Fruit fly (Drosophila melanogaster) whole organism, embryonic: Measurements from ENCODE around the gene CG33090.

ENCODE experiments used
- CG10209 ChIP-seq: fragments of 200-800 bp; sonication (Bioruptor generic); optimal IDR thresholded peaks from 3 replicates; lab custom pipeline; 2017; ENCODE audit warnings: missing biosample characterization, mild to moderate bottlenecking, missing genetic modification characterization, missing genetic modification reagents
- CG10274 ChIP-seq: fragments of 200-800 bp; sonication (Bioruptor generic); optimal IDR thresholded peaks from 3 replicates; lab custom pipeline; 2017; ENCODE audit warnings: missing biosample characterization, mild to moderate bottlenecking, missing genetic modification characterization
- CG10321 ChIP-seq: fragments of 200-800 bp; sonication (Bioruptor generic); IDR thresholded peaks from 2 replicates; pipeline ENCODE4 v1.3.6; 2022; ENCODE audit warnings: missing biosample characterization, missing genetic modification characterization
- CG10462 ChIP-seq: fragments of 200-800 bp; sonication (Bioruptor generic); optimal IDR thresholded peaks from 2 replicates; lab custom pipeline; 2016; ENCODE audit warnings: missing biosample characterization, missing genetic modification characterization
- CG10979 ChIP-seq: fragments of 200-800 bp; sonication (Bioruptor generic); optimal IDR thresholded peaks from 2 replicates; lab custom pipeline; 2018; ENCODE audit warnings: missing biosample characterization, mild to moderate bottlenecking, missing genetic modification characterization, moderate library complexity
- CG14050 ChIP-seq: fragments of 200-800 bp; sonication (Bioruptor generic); IDR thresholded peaks from 3 replicates; pipeline ENCODE4 v1.3.6; 2022; ENCODE audit warnings: missing biosample characterization, missing genetic modification characterization
- CG1792 ChIP-seq: fragments of 200-800 bp; sonication (Bioruptor generic); optimal IDR thresholded peaks from 2 replicates; lab custom pipeline; 2016; ENCODE audit warnings: missing biosample characterization, missing genetic modification characterization
- CG2116 ChIP-seq: fragments of 200-800 bp; sonication (Bioruptor generic); optimal IDR thresholded peaks from 3 replicates; lab custom pipeline; 2018; ENCODE audit warnings: missing biosample characterization, mild to moderate bottlenecking, missing genetic modification characterization
- CG2129 ChIP-seq: fragments of 200-800 bp; sonication (Bioruptor generic); IDR thresholded peaks from 2 replicates; pipeline ENCODE4 v1.3.6; 2022; ENCODE audit warnings: missing biosample characterization, missing genetic modification characterization; ENCODE audit not compliant: partially characterized antibody
- CG2199 ChIP-seq: fragments of 200-800 bp; sonication (Bioruptor generic); IDR thresholded peaks from 3 replicates; pipeline ENCODE4 v1.3.6; 2022; ENCODE audit warnings: missing biosample characterization, missing genetic modification characterization
- CG2202 ChIP-seq: fragments of 200-800 bp; sonication (Bioruptor generic); optimal IDR thresholded peaks from 2 replicates; lab custom pipeline; 2018; ENCODE audit warnings: missing biosample characterization, mild to moderate bottlenecking, missing genetic modification characterization
- CG2889 ChIP-seq: fragments of 200-800 bp; sonication (Bioruptor generic); IDR thresholded peaks from 3 replicates; pipeline ENCODE4 v1.3.6; 2022; ENCODE audit warnings: missing biosample characterization, missing genetic modification characterization
- CG30431 ChIP-seq: fragments of 200-800 bp; sonication (Bioruptor generic); optimal IDR thresholded peaks from 2 replicates; lab custom pipeline; 2017; ENCODE audit warnings: missing biosample characterization, missing genetic modification characterization
- CG31365 ChIP-seq: fragments of 200-800 bp; sonication (Bioruptor generic); optimal IDR thresholded peaks from 2 replicates; lab custom pipeline; 2018; ENCODE audit warnings: missing biosample characterization, mild to moderate bottlenecking, missing genetic modification characterization
- CG3407 ChIP-seq: fragments of 200-800 bp; sonication (Bioruptor generic); optimal IDR thresholded peaks from 2 replicates; lab custom pipeline; 2018; ENCODE audit warnings: missing biosample characterization, mild to moderate bottlenecking, missing genetic modification characterization
- CG42726 ChIP-seq: fragments of 200-800 bp; sonication (Bioruptor generic); IDR thresholded peaks from 2 replicates; pipeline ENCODE4 v1.3.6; 2022; ENCODE audit warnings: missing biosample characterization, missing genetic modification characterization; ENCODE audit not compliant: partially characterized antibody
- CG4282 ChIP-seq: fragments of 200-800 bp; sonication (Bioruptor generic); optimal IDR thresholded peaks from 2 replicates; lab custom pipeline; 2016; ENCODE audit warnings: missing biosample characterization, missing genetic modification characterization
- CG4424 ChIP-seq: fragments of 200-800 bp; sonication (Bioruptor generic); optimal IDR thresholded peaks from 3 replicates; lab custom pipeline; 2016; ENCODE audit warnings: missing biosample characterization, missing genetic modification characterization
- CG4820 ChIP-seq: fragments of 200-800 bp; sonication (Bioruptor generic); optimal IDR thresholded peaks from 3 replicates; lab custom pipeline; 2016; ENCODE audit warnings: missing biosample characterization, missing genetic modification characterization
- CG6654 ChIP-seq: fragments of 200-800 bp; sonication (Bioruptor generic); optimal IDR thresholded peaks from 2 replicates; lab custom pipeline; 2017; ENCODE audit warnings: missing biosample characterization, mild to moderate bottlenecking, missing genetic modification characterization
- Dad ChIP-seq: fragments of 200-800 bp; sonication (Bioruptor generic); optimal IDR thresholded peaks from 3 replicates; lab custom pipeline; 2016; ENCODE audit warnings: missing biosample characterization, missing genetic modification characterization
- Dref ChIP-seq: fragments of 200-800 bp; sonication (Bioruptor generic); IDR thresholded peaks from 2 replicates; pipeline ENCODE4 v1.3.6; 2022; ENCODE audit warnings: missing biosample characterization, missing genetic modification characterization
- Drgx ChIP-seq: fragments of 200-800 bp; sonication (Bioruptor generic); IDR thresholded peaks from 2 replicates; pipeline ENCODE4 v1.3.6; 2022; ENCODE audit warnings: missing biosample characterization, missing genetic modification characterization
- HHEX ChIP-seq: fragments of 200-800 bp; sonication (Bioruptor generic); optimal IDR thresholded peaks from 3 replicates; lab custom pipeline; 2017; ENCODE audit warnings: missing biosample characterization, mild to moderate bottlenecking, missing genetic modification characterization, missing genetic modification reagents
- Lim3 ChIP-seq: fragments of 200-800 bp; sonication (Bioruptor generic); IDR thresholded peaks from 2 replicates; pipeline ENCODE4 v1.3.6; 2022; ENCODE audit warnings: missing biosample characterization, missing genetic modification characterization
- Mad ChIP-seq: fragments of 200-800 bp; sonication (Bioruptor generic); optimal IDR thresholded peaks from 2 replicates; lab custom pipeline; 2016; ENCODE audit warnings: missing biosample characterization, missing genetic modification characterization
- NC2β ChIP-seq: fragments of 200-800 bp; sonication (Bioruptor generic); optimal IDR thresholded peaks from 2 replicates; lab custom pipeline; 2016; ENCODE audit warnings: missing biosample characterization, missing genetic modification characterization
- Ravus ChIP-seq: fragments of 200-800 bp; sonication (Bioruptor generic); IDR thresholded peaks from 2 replicates; pipeline ENCODE4 v1.3.6; 2022; ENCODE audit warnings: missing biosample characterization, missing genetic modification characterization
- Taf1 ChIP-seq: fragments of 200-800 bp; sonication (Bioruptor generic); IDR thresholded peaks from 2 replicates; pipeline ENCODE4 v1.3.6; 2022; ENCODE audit warnings: missing biosample characterization, missing genetic modification characterization
- Xbp1 ChIP-seq: fragments of 200-800 bp; sonication (Bioruptor generic); optimal IDR thresholded peaks from 3 replicates; lab custom pipeline; 2016; ENCODE audit warnings: missing biosample characterization, mild to moderate bottlenecking, missing genetic modification characterization
- YL-1 ChIP-seq: fragments of 200-800 bp; sonication (Bioruptor generic); optimal IDR thresholded peaks from 3 replicates; lab custom pipeline; 2017; ENCODE audit warnings: missing biosample characterization, mild to moderate bottlenecking, missing genetic modification characterization
- crol ChIP-seq: fragments of 200-800 bp; sonication (Bioruptor generic); IDR thresholded peaks from 2 replicates; pipeline ENCODE4 v1.3.6; 2022; ENCODE audit warnings: missing biosample characterization, missing genetic modification characterization
- disco-r ChIP-seq: fragments of 200-800 bp; sonication (Bioruptor generic); optimal IDR thresholded peaks from 2 replicates; lab custom pipeline; 2016; ENCODE audit warnings: missing biosample characterization, missing genetic modification characterization
- dysf ChIP-seq: fragments of 200-800 bp; sonication (Bioruptor generic); IDR thresholded peaks from 3 replicates; pipeline ENCODE4 v1.3.6; 2022; ENCODE audit warnings: missing biosample characterization, missing genetic modification characterization
- ems ChIP-seq: fragments of 200-800 bp; sonication (Bioruptor generic); optimal IDR thresholded peaks from 3 replicates; lab custom pipeline; 2016; ENCODE audit warnings: missing biosample characterization, missing genetic modification characterization
- fd102C ChIP-seq: fragments of 200-800 bp; sonication (Bioruptor generic); optimal IDR thresholded peaks from 2 replicates; lab custom pipeline; 2018; ENCODE audit warnings: missing biosample characterization, mild to moderate bottlenecking, missing genetic modification characterization, moderate library complexity
- fru ChIP-seq: fragments of >200 bp; optimal IDR thresholded peaks from 2 replicates; lab custom pipeline; 2017
- grau ChIP-seq: fragments of 200-800 bp; optimal IDR thresholded peaks from 3 replicates; lab custom pipeline; 2019; ENCODE audit warnings: missing biosample characterization, mild to moderate bottlenecking, missing genetic modification characterization, moderate library complexity
- her ChIP-seq: fragments of 200-800 bp; sonication (Bioruptor generic); optimal IDR thresholded peaks from 2 replicates; lab custom pipeline; 2016; ENCODE audit warnings: missing biosample characterization, missing genetic modification characterization
- lmd ChIP-seq: fragments of 200-800 bp; sonication (Bioruptor generic); IDR thresholded peaks from 2 replicates; pipeline ENCODE4 v1.3.6; 2022; ENCODE audit warnings: missing biosample characterization, missing genetic modification characterization
- lola ChIP-seq, 3 experiments: fragments of >200 bp in 2 of 3; fragments of 200-800 bp in 1 of 3; sonication (Bioruptor generic) in 1 of 3; optimal IDR thresholded peaks; 2 replicates each; lab custom pipeline; 2017 to 2019; ENCODE audit warnings: missing biosample characterization in 3 of 3, missing genetic modification characterization in 3 of 3, mild to moderate bottlenecking in 1 of 3, moderate library complexity in 1 of 3
- mld ChIP-seq: fragments of 200-800 bp; sonication (Bioruptor generic); IDR thresholded peaks from 3 replicates; pipeline ENCODE4 v1.3.6; 2022; ENCODE audit warnings: missing biosample characterization, missing genetic modification characterization; ENCODE audit not compliant: partially characterized antibody
- org-1 ChIP-seq: fragments of 200-800 bp; sonication (Bioruptor generic); optimal IDR thresholded peaks from 2 replicates; lab custom pipeline; 2017; ENCODE audit warnings: missing biosample characterization, missing genetic modification characterization
- p53 ChIP-seq: fragments of 200-800 bp; sonication (Bioruptor generic); optimal IDR thresholded peaks from 2 replicates; lab custom pipeline; 2016; ENCODE audit warnings: missing biosample characterization, missing genetic modification characterization
- pnt ChIP-seq: fragments of 200-800 bp; sonication (Bioruptor generic); optimal IDR thresholded peaks from 3 replicates; lab custom pipeline; 2016; ENCODE audit warnings: missing biosample characterization, missing genetic modification characterization
- pros ChIP-seq: fragments of 200-800 bp; sonication (Bioruptor generic); optimal IDR thresholded peaks from 3 replicates; lab custom pipeline; 2019; ENCODE audit warnings: missing biosample characterization, mild to moderate bottlenecking, missing genetic modification characterization, moderate library complexity
- pzg ChIP-seq: fragments of 200-800 bp; sonication (Bioruptor generic); optimal IDR thresholded peaks from 3 replicates; lab custom pipeline; 2018; ENCODE audit warnings: missing biosample characterization, mild to moderate bottlenecking, missing genetic modification characterization, moderate library complexity
- sr ChIP-seq: fragments of 200-800 bp; sonication (Bioruptor generic); IDR thresholded peaks from 3 replicates; pipeline ENCODE4 v1.3.6; 2022; ENCODE audit warnings: missing biosample characterization, missing genetic modification characterization
- tio ChIP-seq: fragments of 200-800 bp; sonication (Bioruptor generic); optimal IDR thresholded peaks from 2 replicates; lab custom pipeline; 2017; ENCODE audit warnings: missing biosample characterization, missing genetic modification characterization, inconsistent platforms
- trh ChIP-seq: fragments of 200-800 bp; sonication (Bioruptor generic); optimal IDR thresholded peaks from 2 replicates; lab custom pipeline; 2016; ENCODE audit warnings: missing biosample characterization, missing genetic modification characterization
- twi ChIP-seq: fragments of 200-800 bp; optimal IDR thresholded peaks from 2 replicates; lab custom pipeline; 2019; ENCODE audit warnings: missing biosample characterization, mild to moderate bottlenecking, missing genetic modification characterization, moderate library complexity
- tx ChIP-seq: fragments of 200-800 bp; sonication (Bioruptor generic); optimal IDR thresholded peaks from 2 replicates; lab custom pipeline; 2016; ENCODE audit warnings: missing biosample characterization, missing genetic modification characterization

CG33090 gene

DNA sequence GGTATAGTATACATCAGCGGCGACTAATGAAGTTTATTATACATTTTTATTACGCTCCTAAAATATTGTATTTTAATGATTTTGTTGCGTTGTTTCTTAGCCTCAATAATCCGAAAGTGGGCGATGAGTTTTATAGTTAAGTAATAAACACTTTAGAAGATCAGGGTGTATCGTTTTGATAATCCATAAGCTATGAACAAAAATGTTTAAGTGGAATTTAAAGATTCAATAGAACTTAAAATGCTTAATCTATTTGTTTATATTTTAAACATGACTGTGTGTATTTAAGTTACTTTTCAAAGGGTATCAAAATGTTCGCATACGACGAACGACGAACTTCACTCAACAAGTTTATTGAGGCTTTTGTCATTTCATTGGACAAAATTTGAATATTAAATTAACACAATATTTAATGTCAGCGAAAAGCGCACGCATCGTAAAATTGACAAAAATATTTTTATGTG lies 38.3 kb downstream of the CG33090 start (continued):
- TF ChIP-seq Ravus (GFP tag; lab: Robert Waterston, UW) (peak; percentile 46), CG2129 (GFP tag; lab: Robert Waterston, UW) (no peak), disco-r (GFP tag; lab: Kevin White, UChicago) (no peak), CG10209 (peak; percentile 61), mld (GFP tag; lab: Robert Waterston, UW) (no peak), CG6654 (GFP tag; lab: Kevin White, UChicago) (no peak), CG3407 (GFP tag; lab: Kevin White, UChicago) (peak; percentile 26), twi (tag; lab: Kevin White, UChicago) (no peak), CG10979 (tag; lab: Kevin White, UChicago) (no peak), trh (GFP tag; lab: Kevin White, UChicago) (no peak), Drgx (GFP tag; lab: Robert Waterston, UW) (no peak), ems (GFP tag; lab: Kevin White, UChicago) (peak; percentile 29), CG4424 (GFP tag; lab: Kevin White, UChicago) (no peak), CG10462 (GFP tag; lab: Kevin White, UChicago) (no peak), pros (GFP tag; lab: Kevin White, UChicago) (no peak), CG4820 (no peak), pzg (no peak), grau (peak; percentile 84), CG30431 (GFP tag; lab: Kevin White, UChicago) (no peak), CG14050 (GFP tag; lab: Robert Waterston, UW) (peak; percentile 77), p53 (GFP tag; lab: Kevin White, UChicago) (no peak), HHEX (GFP tag; lab: Kevin White, UChicago) (no peak), CG2889 (GFP tag; lab: Robert Waterston, UW) (peak; percentile 66; the same call in 2 of the 3 replicates), tx (GFP tag; lab: Kevin White, UChicago) (peak; percentile 73), tio (GFP tag; lab: Kevin White, UChicago) (peak; percentile 69), crol (GFP tag; lab: Robert Waterston, UW) (no peak), CG2199 (GFP tag; lab: Robert Waterston, UW) (peak; percentile 23; the same call in 1 of the 3 replicates), Taf1 (GFP tag; lab: Robert Waterston, UW) (peak; percentile 31; the same call in 1 of the 2 replicates), CG2202 (no peak), CG4282 (GFP tag; lab: Kevin White, UChicago) (no peak), fd102C (GFP tag; lab: Kevin White, UChicago) (no peak), dysf (peak; percentile 92), fru (lab: Kevin White, UChicago) (no peak), CG2116 (no peak), pnt (GFP tag; lab: Kevin White, UChicago) (no peak), NC2β (GFP tag; lab: Kevin White, UChicago) (peak; percentile 15), CG10274 (no peak), CG10321 (GFP tag; lab: Robert Waterston, UW) (0 out of 2 replicates have a peak, but pooled peaks have one; percentile 40), CG31365 (tag; lab: Kevin White, UChicago) (no peak), sr (no peak), Dref (GFP tag; lab: Robert Waterston, UW) (no peak), her (GFP tag; lab: Kevin White, UChicago) (peak; percentile 14), Lim3 (GFP tag; lab: Robert Waterston, UW) (peak; percentile 8; the same call in 1 of the 2 replicates), lola (GFP tag; optimal IDR thresholded peaks at IDR 0.05; lab: Kevin White, UChicago) (no peak), Dad (GFP tag; lab: Kevin White, UChicago) (no peak), Mad (GFP tag; lab: Kevin White, UChicago) (peak; percentile 12), CG42726 (GFP tag; lab: Robert Waterston, UW) (no peak), CG1792 (GFP tag; lab: Kevin White, UChicago) (no peak), lmd (GFP tag; lab: Robert Waterston, UW) (peak; percentile 85), YL-1 (no peak), org-1 (peak; percentile 71), Xbp1 (GFP tag; lab: Kevin White, UChicago) (peak; percentile 8)
